Fruit fly (Drosophila melanogaster) whole organism, embryonic: Measurements from ENCODE around the gene chic.
A peak's percentile ranks its signal among the peaks of the same experiment; 100 is the strongest.

Experiments used
- C15 ChIP-seq: fragments of 200-800 bp; sonication (Bioruptor generic); IDR thresholded peaks from 3 replicates; pipeline ENCODE4 v1.3.6; 2022; ENCODE audit warnings: missing biosample characterization, missing genetic modification characterization
- CG1024 ChIP-seq: fragments of 200-800 bp; sonication (Bioruptor generic); IDR thresholded peaks from 2 replicates; pipeline ENCODE4 v1.3.6; 2022; ENCODE audit warnings: missing biosample characterization, missing genetic modification characterization
- CG10979 ChIP-seq: fragments of 200-800 bp; sonication (Bioruptor generic); optimal IDR thresholded peaks from 2 replicates; lab custom pipeline; 2018; ENCODE audit warnings: missing biosample characterization, mild to moderate bottlenecking, missing genetic modification characterization, moderate library complexity
- CG13296 ChIP-seq: fragments of 200-800 bp; sonication (Bioruptor generic); optimal IDR thresholded peaks from 3 replicates; lab custom pipeline; 2018; ENCODE audit warnings: missing biosample characterization, mild to moderate bottlenecking, missing genetic modification characterization
- CG13624 ChIP-seq: fragments of 200-800 bp; sonication (Bioruptor generic); optimal IDR thresholded peaks from 2 replicates; lab custom pipeline; 2016; ENCODE audit warnings: missing biosample characterization, missing genetic modification characterization
- CG14667 ChIP-seq: fragments of 200-800 bp; sonication (Bioruptor generic); IDR thresholded peaks from 2 replicates; pipeline ENCODE4 v1.3.6; 2022; ENCODE audit warnings: missing biosample characterization, missing genetic modification characterization
- CG15696 ChIP-seq: fragments of 200-800 bp; sonication (Bioruptor generic); optimal IDR thresholded peaks from 2 replicates; lab custom pipeline; 2019; ENCODE audit warnings: missing biosample characterization, mild to moderate bottlenecking, missing genetic modification characterization, moderate library complexity
- CG17359 ChIP-seq: fragments of 200-800 bp; sonication (Bioruptor generic); optimal IDR thresholded peaks from 3 replicates; lab custom pipeline; 2018; ENCODE audit warnings: missing biosample characterization, mild to moderate bottlenecking, missing genetic modification characterization, moderate library complexity
- CG17802 ChIP-seq: fragments of 200-800 bp; sonication (Bioruptor generic); optimal IDR thresholded peaks from 2 replicates; lab custom pipeline; 2018; ENCODE audit warnings: missing biosample characterization, mild to moderate bottlenecking, missing genetic modification characterization, moderate library complexity
- CG18011 ChIP-seq: fragments of 200-800 bp; sonication (Bioruptor generic); optimal IDR thresholded peaks from 2 replicates; lab custom pipeline; 2017; ENCODE audit warnings: missing biosample characterization, missing genetic modification characterization, mild to moderate bottlenecking, moderate library complexity, missing genotype
- CG2116 ChIP-seq: fragments of 200-800 bp; sonication (Bioruptor generic); optimal IDR thresholded peaks from 3 replicates; lab custom pipeline; 2018; ENCODE audit warnings: missing biosample characterization, mild to moderate bottlenecking, missing genetic modification characterization
- CG33557 ChIP-seq: fragments of 200-800 bp; sonication (Bioruptor generic); optimal IDR thresholded peaks from 2 replicates; lab custom pipeline; 2019; ENCODE audit warnings: missing biosample characterization, mild to moderate bottlenecking, missing genetic modification characterization, moderate library complexity
- CG34376 ChIP-seq: fragments of 200-800 bp; sonication (Bioruptor generic); optimal IDR thresholded peaks from 2 replicates; lab custom pipeline; 2018; ENCODE audit warnings: missing biosample characterization, mild to moderate bottlenecking, missing genetic modification characterization
- CG4707 ChIP-seq: fragments of 200-800 bp; sonication (Bioruptor generic); optimal IDR thresholded peaks from 2 replicates; lab custom pipeline; 2018; ENCODE audit warnings: missing biosample characterization, mild to moderate bottlenecking, missing genetic modification characterization, moderate library complexity
- CG6175 ChIP-seq: fragments of 200-800 bp; sonication (Bioruptor generic); IDR thresholded peaks from 3 replicates; pipeline ENCODE4 v1.3.6; 2022; ENCODE audit warnings: missing biosample characterization, missing genetic modification characterization
- CG7745 ChIP-seq: fragments of 200-800 bp; sonication (Bioruptor generic); optimal IDR thresholded peaks from 2 replicates; lab custom pipeline; 2018; ENCODE audit warnings: missing biosample characterization, mild to moderate bottlenecking, missing genetic modification characterization, moderate library complexity
- CG7963 ChIP-seq: fragments of 200-800 bp; sonication (Bioruptor generic); IDR thresholded peaks from 3 replicates; pipeline ENCODE4 v1.3.6; 2022; ENCODE audit warnings: missing biosample characterization, missing genetic modification characterization; ENCODE audit not compliant: partially characterized antibody
- CG7987 ChIP-seq: fragments of 200-800 bp; sonication (Bioruptor generic); optimal IDR thresholded peaks from 2 replicates; lab custom pipeline; 2018; ENCODE audit warnings: missing biosample characterization, mild to moderate bottlenecking, missing genetic modification characterization, moderate library complexity
- CG8359 ChIP-seq: fragments of 200-800 bp; sonication (Bioruptor generic); optimal IDR thresholded peaks from 2 replicates; lab custom pipeline; 2017; ENCODE audit warnings: missing biosample characterization, mild to moderate bottlenecking, missing genetic modification characterization, borderline replicate concordance
- CG8478 ChIP-seq: fragments of >200 bp; optimal IDR thresholded peaks from 2 replicates; lab custom pipeline; 2018
- CG8924 ChIP-seq: fragments of 200-800 bp; optimal IDR thresholded peaks from 3 replicates; lab custom pipeline; 2019; ENCODE audit warnings: missing biosample characterization, mild to moderate bottlenecking, missing genetic modification characterization, moderate library complexity
- CG9437 ChIP-seq: fragments of 200-800 bp; sonication (Bioruptor generic); optimal IDR thresholded peaks from 2 replicates; lab custom pipeline; 2018; ENCODE audit warnings: missing biosample characterization, mild to moderate bottlenecking, missing genetic modification characterization
- Jarid2 ChIP-seq: fragments of 200-800 bp; sonication (Bioruptor generic); optimal IDR thresholded peaks from 3 replicates; lab custom pipeline; 2017; ENCODE audit warnings: mild to moderate bottlenecking, missing biosample characterization, missing genetic modification reagents, missing genetic modification characterization
- Lpt ChIP-seq: fragments of >200 bp; optimal IDR thresholded peaks from 2 replicates; lab custom pipeline; 2018; ENCODE audit warnings: missing biosample characterization, missing genetic modification characterization
- Meics ChIP-seq: fragments of 200-800 bp; sonication (Bioruptor generic); optimal IDR thresholded peaks from 2 replicates; lab custom pipeline; 2017; ENCODE audit warnings: missing biosample characterization, mild to moderate bottlenecking, missing genetic modification characterization
- NC2α ChIP-seq: fragments of 200-800 bp; sonication (Bioruptor generic); optimal IDR thresholded peaks from 2 replicates; lab custom pipeline; 2016; ENCODE audit warnings: missing biosample characterization, missing genetic modification characterization
- Side ChIP-seq: fragments of 200-800 bp; sonication (Bioruptor generic); optimal IDR thresholded peaks from 2 replicates; lab custom pipeline; 2016; ENCODE audit warnings: missing biosample characterization, missing genetic modification characterization
- Sry-β ChIP-seq: fragments of 200-800 bp; sonication (Bioruptor generic); optimal IDR thresholded peaks from 2 replicates; lab custom pipeline; 2018; ENCODE audit warnings: missing biosample characterization, mild to moderate bottlenecking, missing genetic modification characterization, moderate library complexity
- Usf ChIP-seq: fragments of 200-800 bp; sonication (Bioruptor generic); optimal IDR thresholded peaks from 2 replicates; lab custom pipeline; 2017; ENCODE audit warnings: missing genotype, missing biosample characterization, missing genetic modification characterization
- bsh ChIP-seq, 2 experiments: fragments of 200-800 bp; sonication (Bioruptor generic); optimal IDR thresholded peaks; 2 replicates each; lab custom pipeline; 2017 to 2018; ENCODE audit warnings: mild to moderate bottlenecking in 2 of 2, missing biosample characterization in 2 of 2, missing genetic modification characterization in 2 of 2, moderate library complexity in 1 of 2
- cad ChIP-seq: fragments of >200 bp; optimal IDR thresholded peaks from 2 replicates; lab custom pipeline; 2017; ENCODE audit warnings: missing biosample characterization, missing genetic modification characterization
- gcm ChIP-seq: fragments of 200-800 bp; sonication (Bioruptor generic); optimal IDR thresholded peaks from 2 replicates; lab custom pipeline; 2019; ENCODE audit warnings: missing biosample characterization, mild to moderate bottlenecking, missing genetic modification characterization, moderate library complexity
- gcm2 ChIP-seq: fragments of 200-800 bp; sonication (Bioruptor generic); optimal IDR thresholded peaks from 2 replicates; lab custom pipeline; 2016; ENCODE audit warnings: missing biosample characterization, missing genetic modification characterization
- gsb ChIP-seq: fragments of 200-800 bp; sonication (Bioruptor generic); IDR thresholded peaks from 2 replicates; pipeline ENCODE4 v1.3.6; 2022; ENCODE audit warnings: missing biosample characterization, missing genetic modification characterization
- hb ChIP-seq: fragments of 200-800 bp; sonication (Bioruptor generic); IDR thresholded peaks from 3 replicates; pipeline ENCODE4 v1.3.6; 2022; ENCODE audit warnings: missing biosample characterization, missing genetic modification characterization; ENCODE audit not compliant: partially characterized antibody
- her ChIP-seq: fragments of 200-800 bp; sonication (Bioruptor generic); optimal IDR thresholded peaks from 2 replicates; lab custom pipeline; 2016; ENCODE audit warnings: missing biosample characterization, missing genetic modification characterization
- jumu ChIP-seq: fragments of 200-800 bp; sonication (Bioruptor generic); optimal IDR thresholded peaks from 3 replicates; lab custom pipeline; 2016; ENCODE audit warnings: missing biosample characterization, missing genetic modification characterization
- nau ChIP-seq: fragments of 200-800 bp; sonication (Bioruptor generic); optimal IDR thresholded peaks from 3 replicates; lab custom pipeline; 2017; ENCODE audit warnings: missing biosample characterization, mild to moderate bottlenecking, missing genetic modification characterization, missing genetic modification reagents
- p53 ChIP-seq: fragments of 200-800 bp; sonication (Bioruptor generic); optimal IDR thresholded peaks from 2 replicates; lab custom pipeline; 2016; ENCODE audit warnings: missing biosample characterization, missing genetic modification characterization
- pan ChIP-seq, 4 experiments: fragments of >200 bp in 3 of 4; fragments of 200-800 bp in 1 of 4; sonication (Bioruptor generic) in 1 of 4; optimal IDR thresholded peaks in 3 of 4; IDR thresholded peaks in 1 of 4; 2 replicates each; pipeline versions ENCODE4 v1.3.6 to Lab custom; 2017 to 2022; ENCODE audit warnings: missing biosample characterization in 2 of 4, missing genetic modification characterization in 2 of 4, mixed read lengths in 1 of 4
- pho ChIP-seq: fragments of 200-800 bp; sonication (Bioruptor generic); optimal IDR thresholded peaks from 2 replicates; lab custom pipeline; 2016; ENCODE audit warnings: missing biosample characterization, missing genetic modification characterization
- salm ChIP-seq: fragments of 200-800 bp; sonication (Bioruptor generic); optimal IDR thresholded peaks from 2 replicates; lab custom pipeline; 2018; ENCODE audit warnings: missing biosample characterization, mild to moderate bottlenecking, missing genetic modification characterization
- sc ChIP-seq, 3 experiments: fragments of >200 bp in 2 of 3; fragments of 200-800 bp in 1 of 3; sonication (Bioruptor generic) in 1 of 3; optimal IDR thresholded peaks; 2 replicates in 2 of 3; 3 replicates in 1 of 3; lab custom pipeline; 2017; ENCODE audit warnings: mild to moderate bottlenecking in 1 of 3, missing biosample characterization in 1 of 3, missing genetic modification characterization in 1 of 3, missing genetic modification reagents in 1 of 3
- sd ChIP-seq: fragments of 200-800 bp; sonication (Bioruptor generic); optimal IDR thresholded peaks from 3 replicates; lab custom pipeline; 2018; ENCODE audit warnings: missing biosample characterization, mild to moderate bottlenecking, missing genetic modification characterization, moderate library complexity
- shn ChIP-seq: fragments of 200-800 bp; sonication (Bioruptor generic); optimal IDR thresholded peaks from 3 replicates; lab custom pipeline; 2016; ENCODE audit warnings: missing biosample characterization, missing genetic modification characterization
- sqz ChIP-seq: fragments of 200-800 bp; sonication (Bioruptor generic); optimal IDR thresholded peaks from 3 replicates; lab custom pipeline; 2018; ENCODE audit warnings: missing biosample characterization, mild to moderate bottlenecking, missing genetic modification characterization
- stwl ChIP-seq: fragments of 200-800 bp; sonication (Bioruptor generic); optimal IDR thresholded peaks from 3 replicates; lab custom pipeline; 2018; ENCODE audit warnings: missing biosample characterization, mild to moderate bottlenecking, missing genetic modification characterization, moderate library complexity
- tgo ChIP-seq: fragments of 200-800 bp; sonication (Bioruptor generic); IDR thresholded peaks from 3 replicates; pipeline ENCODE4 v1.3.6; 2022; ENCODE audit warnings: missing biosample characterization, missing genetic modification characterization
- toy ChIP-seq: fragments of 200-800 bp; sonication (Bioruptor generic); IDR thresholded peaks from 2 replicates; pipeline ENCODE4 v1.3.6; 2022; ENCODE audit warnings: missing biosample characterization, missing genetic modification characterization

The chic gene

DNA sequence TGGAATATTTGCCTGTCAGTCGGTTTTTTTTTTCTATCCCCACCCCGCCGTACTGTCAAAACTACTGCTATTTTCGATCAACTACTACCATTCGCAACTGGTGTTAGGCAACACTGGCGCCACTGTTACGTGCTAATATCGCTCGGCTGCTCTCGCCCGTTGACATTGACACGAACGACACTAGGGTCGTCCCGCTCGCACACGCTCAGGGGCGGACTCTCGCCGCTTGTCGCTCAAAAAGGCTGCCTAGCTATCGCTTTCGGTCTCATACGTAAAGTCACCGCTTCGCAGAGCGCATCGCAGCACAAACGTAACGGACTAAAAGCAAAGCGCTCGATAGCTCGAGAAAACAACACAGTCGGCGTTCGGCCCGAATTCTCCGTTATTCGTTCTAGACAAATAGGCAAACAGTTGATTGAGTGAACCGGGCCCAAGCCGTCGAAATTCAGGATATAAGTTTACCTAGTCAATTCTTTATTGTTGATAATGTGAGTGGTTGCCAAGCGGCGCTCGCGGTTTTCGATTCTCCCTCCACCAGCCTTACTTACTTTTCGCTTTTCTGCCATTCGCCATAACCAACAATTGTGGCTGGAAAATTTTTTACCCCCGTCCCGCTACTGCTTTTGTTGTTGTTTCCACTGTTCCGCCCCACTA, 1.6 kb upstream of the chic start (continued):
- TF ChIP-seq CG18011 (GFP tag; lab: Kevin White, UChicago): no peak
- no peak for TF ChIP-seq tgo (GFP tag; lab: Robert Waterston, UW)
- no peak for TF ChIP-seq gcm (GFP tag; lab: Kevin White, UChicago)
- TF ChIP-seq pho: peak; percentile 38
- peak; percentile 45 for TF ChIP-seq jumu (GFP tag; lab: Kevin White, UChicago)
- no peak for TF ChIP-seq CG17802 (tag; lab: Kevin White, UChicago)
- TF ChIP-seq Side: peak; percentile 33
- no peak for TF ChIP-seq pan (optimal IDR thresholded peaks at IDR 0.05; lab: Kevin White, UChicago)
- TF ChIP-seq pan (GFP tag; optimal IDR thresholded peaks at IDR 0.05 in 1 of 2, IDR thresholded peaks at IDR 0.05 in 1 of 2): no peak
- peak; percentile 9 for TF ChIP-seq CG17359
- no peak for TF ChIP-seq p53
- TF ChIP-seq salm (tag; lab: Kevin White, UChicago): no peak
- no peak for TF ChIP-seq CG1024 (GFP tag; lab: Robert Waterston, UW)
- no peak for TF ChIP-seq sc (optimal IDR thresholded peaks at IDR 0.05; lab: Kevin White, UChicago)
- TF ChIP-seq sc (GFP tag; optimal IDR thresholded peaks at IDR 0.05; lab: Kevin White, UChicago): no peak
- TF ChIP-seq Sry-β (GFP tag; lab: Kevin White, UChicago): no peak
- TF ChIP-seq Jarid2 (GFP tag; lab: Kevin White, UChicago): peak; percentile 45
- peak; percentile 54 for TF ChIP-seq CG7987 (GFP tag; lab: Kevin White, UChicago)
- TF ChIP-seq CG33557 (GFP tag; lab: Kevin White, UChicago): peak; percentile 38
- no peak for TF ChIP-seq hb (GFP tag; lab: Robert Waterston, UW)
- TF ChIP-seq toy (GFP tag; lab: Robert Waterston, UW): no peak
- peak; percentile 8 for TF ChIP-seq sd (tag; lab: Kevin White, UChicago)
- no peak for TF ChIP-seq gcm2 (GFP tag; lab: Kevin White, UChicago)
- no peak for TF ChIP-seq CG14667 (GFP tag; lab: Robert Waterston, UW)
- TF ChIP-seq CG2116 (GFP tag; lab: Kevin White, UChicago): no peak
- no peak for TF ChIP-seq CG8359
- peak; percentile 52 for TF ChIP-seq CG13296 (GFP tag; lab: Kevin White, UChicago)
- TF ChIP-seq Meics (GFP tag; lab: Kevin White, UChicago): peak; percentile 29
- no peak for TF ChIP-seq gsb (GFP tag; lab: Robert Waterston, UW)
- no peak for TF ChIP-seq CG6175
- peak; percentile 33 for TF ChIP-seq CG10979
- no peak for TF ChIP-seq shn (GFP tag; lab: Kevin White, UChicago)
- TF ChIP-seq C15 (GFP tag; lab: Robert Waterston, UW): no peak
- TF ChIP-seq CG8924 (tag; lab: Kevin White, UChicago): no peak
- peak; percentile 45 for TF ChIP-seq CG34376 (GFP tag; lab: Kevin White, UChicago)
- TF ChIP-seq CG15696 (tag; lab: Kevin White, UChicago): no peak
- no peak for TF ChIP-seq Lpt (GFP tag; lab: Kevin White, UChicago)
- peak; percentile 51 for TF ChIP-seq stwl
- TF ChIP-seq CG8478 (lab: Kevin White, UChicago): peak; percentile 93
- peak; percentile 53 for TF ChIP-seq CG13624 (GFP tag; lab: Kevin White, UChicago)
- peak; percentile 8 for TF ChIP-seq sqz (GFP tag; lab: Kevin White, UChicago)
- TF ChIP-seq Usf (GFP tag; lab: Kevin White, UChicago): no peak
- no peak for TF ChIP-seq cad (GFP tag; lab: Kevin White, UChicago)
- TF ChIP-seq her (GFP tag; lab: Kevin White, UChicago): peak; percentile 41
- TF ChIP-seq CG4707: peak; percentile 5
- peak in 1 of 2 experiments; percentile 8 for TF ChIP-seq bsh (GFP tag; optimal IDR thresholded peaks at IDR 0.05; lab: Kevin White, UChicago)
- no peak for TF ChIP-seq NC2α
- no peak for TF ChIP-seq CG7963 (GFP tag; lab: Robert Waterston, UW)
- TF ChIP-seq CG7745 (tag; lab: Kevin White, UChicago): no peak
- TF ChIP-seq CG9437 (GFP tag; lab: Kevin White, UChicago): peak; percentile 99
- peak; percentile 32 for TF ChIP-seq nau
